Worm (Caenorhabditis elegans): ENCODE measurements around the gene F42A6.5.

DNA sequence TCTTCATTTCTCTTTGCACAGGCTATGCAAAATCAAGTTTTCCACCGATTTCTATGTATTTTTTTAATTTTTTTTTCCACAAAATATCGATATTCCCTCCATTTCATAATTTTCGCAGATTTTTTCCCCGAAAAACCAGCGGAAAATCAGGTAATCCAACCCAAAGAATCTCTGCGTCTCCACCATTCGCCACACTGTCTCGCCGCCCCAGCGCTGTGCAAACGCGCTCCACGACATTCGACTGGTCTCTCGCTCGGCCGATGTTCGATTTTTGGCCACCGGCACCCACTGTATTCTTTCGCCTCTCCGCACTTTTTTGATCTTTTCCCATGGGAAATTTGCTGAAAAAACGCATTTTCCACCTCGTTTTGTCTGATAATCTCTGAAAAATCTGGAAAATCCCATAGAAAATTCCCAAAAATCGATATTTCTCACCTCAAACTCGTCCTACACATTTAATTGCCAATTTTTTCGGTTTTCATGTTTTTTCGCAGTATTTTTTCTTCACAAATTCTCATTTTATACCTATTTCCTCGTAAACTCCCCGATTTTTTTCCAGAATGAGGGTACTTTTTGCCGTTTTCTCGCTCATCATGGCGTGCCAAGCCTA is 37.1 kb upstream of the F42A6.5 start, which contains the start of gene vha-19:
- TF ChIP-seq tra-4 (tag; optimal IDR thresholded peaks at IDR 0.05) = no peak
- no peak for TF ChIP-seq ceh-36 (tag; optimal IDR thresholded peaks at IDR 0.05)
- no peak for TF ChIP-seq hmbx-1 (tag; optimal IDR thresholded peaks at IDR 0.05)
- TF ChIP-seq ama-1 (optimal IDR thresholded peaks at IDR 0.05) = no peak
- TF ChIP-seq flt-1 (GFP tag; IDR thresholded peaks at IDR 0.05) = no peak
- no peak for TF ChIP-seq pes-1 (GFP tag; IDR thresholded peaks at IDR 0.05)
- no peak for TF ChIP-seq F13C5.2 (tag; optimal IDR thresholded peaks at IDR 0.05)
- TF ChIP-seq hmg-4 (GFP tag; optimal IDR thresholded peaks at IDR 0.05) = no peak
- no peak for TF ChIP-seq aly-1 (tag; optimal IDR thresholded peaks at IDR 0.05)
- TF ChIP-seq B0310.2 (tag; optimal IDR thresholded peaks at IDR 0.05) = no peak
- no peak for TF ChIP-seq hnd-1 (tag; optimal IDR thresholded peaks at IDR 0.05)

Measured in whole organism, early embryonic.